Worm (Caenorhabditis elegans): ENCODE measurements around the gene F32D8.2.
A peak's percentile ranks its signal among the peaks of the same experiment; 100 is the strongest.

Gene F32D8.2

DNA sequence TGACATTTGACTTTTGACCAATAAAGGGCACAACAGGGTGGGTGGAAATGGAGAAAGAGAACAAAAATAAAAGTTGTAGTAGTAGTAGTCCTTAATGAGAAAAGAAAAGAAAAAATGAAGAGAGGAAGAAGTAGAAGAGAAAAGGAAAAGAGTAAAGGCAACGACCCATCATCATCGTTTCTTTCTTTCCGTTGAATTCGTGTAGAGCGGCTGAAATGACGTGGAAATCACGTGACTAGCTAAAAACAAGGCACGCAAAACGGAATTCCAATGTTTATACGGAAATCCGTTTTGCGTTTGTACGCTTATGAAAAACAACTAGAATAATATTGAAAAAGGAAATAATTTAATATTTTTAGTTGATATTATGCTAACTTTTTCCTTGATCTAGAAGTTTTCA is 16.0 kb upstream of the F32D8.2 start:
- TF ChIP-seq lsl-1 (GFP tag; optimal IDR thresholded peaks at IDR 0.05) (no peak), lsy-27 (tag; optimal IDR thresholded peaks at IDR 0.05; ENCODE audit: borderline replicate concordance, insufficient read depth) (no peak), C06A6.2 (GFP tag; conservative IDR thresholded peaks at IDR 0.05) (no peak), sdz-38 (tag; optimal IDR thresholded peaks at IDR 0.05) (no peak), bed-2 (GFP tag; IDR thresholded peaks at IDR 0.05) (no peak), egl-44 (GFP tag; IDR thresholded peaks at IDR 0.05) (no peak), egrh-3 (GFP tag; IDR thresholded peaks at IDR 0.05) (no peak), somi-1 (GFP tag; optimal IDR thresholded peaks at IDR 0.05) (no peak), madf-3 (GFP tag; IDR thresholded peaks at IDR 0.05) (no peak), dpl-1 (GFP tag; optimal IDR thresholded peaks at IDR 0.05) (no peak), lin-40 (tag; optimal IDR thresholded peaks at IDR 0.05) (peak; percentile 39), Y53G8AR.9 (GFP tag; conservative IDR thresholded peaks at IDR 0.05) (no peak), efl-1 (GFP tag; optimal IDR thresholded peaks at IDR 0.05) (no peak), rpc-1 (optimal IDR thresholded peaks at IDR 0.05) (no peak), rpc-1 (tag; optimal IDR thresholded peaks at IDR 0.05) (no peak), T26A5.8 (tag; optimal IDR thresholded peaks at IDR 0.05) (no peak), F37B4.10 (GFP tag; IDR thresholded peaks at IDR 0.05) (no peak), F22D6.2 (tag; optimal IDR thresholded peaks at IDR 0.05) (no peak), B0261.1 (tag; optimal IDR thresholded peaks at IDR 0.05) (no peak), snpc-1.1 (tag; optimal IDR thresholded peaks at IDR 0.05; ENCODE audit: insufficient read depth) (no peak), madf-8 (GFP tag; conservative IDR thresholded peaks at IDR 0.05) (no peak), dox-1 (GFP tag; IDR thresholded peaks at IDR 0.05) (no peak), bed-1 (GFP tag; IDR thresholded peaks at IDR 0.05) (no peak), cebp-1 (GFP tag; IDR thresholded peaks at IDR 0.05) (no peak), cebp-1 (tag; optimal IDR thresholded peaks at IDR 0.05) (peak; percentile 5), chd-7 (tag; optimal IDR thresholded peaks at IDR 0.05) (peak; percentile 26), ZK185.1 (tag; optimal IDR thresholded peaks at IDR 0.05; ENCODE audit: poor library complexity, severe bottlenecking) (no peak)

ce11 chrV:10870050-10870449 is 13.5 kb upstream of the F32D8.2 start:
- TF ChIP-seq nhr-27 (tag; optimal IDR thresholded peaks at IDR 0.05) (no peak), snpc-1.3 (tag; optimal IDR thresholded peaks at IDR 0.05; ENCODE audit: insufficient read depth) (no peak), dpff-1 (tag; optimal IDR thresholded peaks at IDR 0.05) (no peak), dox-1 (GFP tag; IDR thresholded peaks at IDR 0.05) (0 out of 2 replicates have a peak, but pooled peaks have one; percentile 7), him-1 (tag; optimal IDR thresholded peaks at IDR 0.05) (no peak), madf-10 (tag; optimal IDR thresholded peaks at IDR 0.05) (no peak), nhr-80 (tag; optimal IDR thresholded peaks at IDR 0.05) (peak; percentile 54)

DNA sequence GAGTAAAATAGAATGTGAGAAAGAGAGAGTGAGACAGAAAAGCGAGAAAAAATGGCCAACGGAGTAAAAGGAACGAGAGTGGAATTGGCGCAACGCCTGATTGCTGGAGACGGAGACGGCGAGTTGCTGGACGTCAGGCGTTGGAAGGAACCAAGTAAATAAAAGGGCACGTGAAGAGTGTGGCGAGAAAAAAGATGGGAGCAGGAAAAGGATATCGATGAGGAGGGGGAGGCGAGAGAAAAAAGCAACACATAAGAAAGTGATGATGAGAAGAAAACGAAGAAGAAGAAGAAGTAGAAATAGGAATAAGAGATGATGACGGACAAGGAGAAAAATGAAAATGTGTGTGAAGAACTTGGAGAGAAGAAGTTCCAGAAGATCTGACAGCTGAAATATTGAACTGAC is 12.1 kb upstream of the F32D8.2 start:
- no peak for TF ChIP-seq hlh-26 (GFP tag; conservative IDR thresholded peaks at IDR 0.05)
- no peak for TF ChIP-seq unc-62 (GFP tag; optimal IDR thresholded peaks at IDR 0.05)
- no peak for TF ChIP-seq Y53F4B.3 (GFP tag; IDR thresholded peaks at IDR 0.05)
- TF ChIP-seq aptf-2 (GFP tag; conservative IDR thresholded peaks at IDR 0.05): no peak
- no peak for TF ChIP-seq Y95B8A.8 (GFP tag; IDR thresholded peaks at IDR 0.05)
- no peak for TF ChIP-seq F22D6.2 (tag; optimal IDR thresholded peaks at IDR 0.05)
- TF ChIP-seq Y53G8AR.9 (GFP tag; conservative IDR thresholded peaks at IDR 0.05): no peak
- TF ChIP-seq dox-1 (GFP tag; IDR thresholded peaks at IDR 0.05): peak; percentile 72
- no peak for TF ChIP-seq lir-1 (GFP tag; conservative IDR thresholded peaks at IDR 0.05)
- TF ChIP-seq ztf-26 (tag; optimal IDR thresholded peaks at IDR 0.05): peak; percentile 45
- no peak for TF ChIP-seq ceh-79 (tag; optimal IDR thresholded peaks at IDR 0.05)
- no peak for TF ChIP-seq athp-1 (tag; optimal IDR thresholded peaks at IDR 0.05)
- TF ChIP-seq atf-7 (tag; optimal IDR thresholded peaks at IDR 0.05): peak; percentile 19
- no peak for TF ChIP-seq madf-3 (GFP tag; IDR thresholded peaks at IDR 0.05)
- no peak for TF ChIP-seq D2030.7 (GFP tag; IDR thresholded peaks at IDR 0.05)
- TF ChIP-seq K11D2.4 (GFP tag; IDR thresholded peaks at IDR 0.05): peak; percentile 51; the same call in 1 of the 2 replicates
- no peak for TF ChIP-seq madf-10 (tag; optimal IDR thresholded peaks at IDR 0.05)
- TF ChIP-seq snpc-4 (GFP tag; optimal IDR thresholded peaks at IDR 0.05): no peak
- TF ChIP-seq snpc-4 (tag; optimal IDR thresholded peaks at IDR 0.05): peak in 3 of 4 experiments; percentile 17 to 51 (median 25)
- TF ChIP-seq F55B11.4 (tag; optimal IDR thresholded peaks at IDR 0.05; ENCODE audit: borderline replicate concordance, insufficient read depth): no peak

Measured in whole organism, young adult.